Fruit fly (Drosophila melanogaster) whole organism, embryonic: ENCODE results near the gene Mrm2.

ENCODE experiments used
- Hand ChIP-seq: fragments of 200-800 bp; sonication (Bioruptor generic); optimal IDR thresholded peaks from 2 replicates; lab custom pipeline; 2017; ENCODE audit warnings: mild to moderate bottlenecking, missing biosample characterization, missing genetic modification reagents, missing genetic modification characterization
- NC2β ChIP-seq: fragments of 200-800 bp; sonication (Bioruptor generic); optimal IDR thresholded peaks from 2 replicates; lab custom pipeline; 2016; ENCODE audit warnings: missing biosample characterization, missing genetic modification characterization
- crc ChIP-seq: fragments of 200-800 bp; sonication (Bioruptor generic); optimal IDR thresholded peaks from 2 replicates; lab custom pipeline; 2016; ENCODE audit warnings: missing biosample characterization, missing genetic modification characterization

dm6 chr3R:19902926-19903739 is 41.7 kb downstream of the Mrm2 start, which contains the start of gene ClpX:
- TF ChIP-seq NC2β (GFP tag; lab: Kevin White, UChicago) (no peak), Hand (GFP tag; lab: Kevin White, UChicago) (no peak), crc (GFP tag; lab: Kevin White, UChicago) (no peak)
